Worm (Caenorhabditis elegans): ENCODE results near the gene npr-4.

DNA sequence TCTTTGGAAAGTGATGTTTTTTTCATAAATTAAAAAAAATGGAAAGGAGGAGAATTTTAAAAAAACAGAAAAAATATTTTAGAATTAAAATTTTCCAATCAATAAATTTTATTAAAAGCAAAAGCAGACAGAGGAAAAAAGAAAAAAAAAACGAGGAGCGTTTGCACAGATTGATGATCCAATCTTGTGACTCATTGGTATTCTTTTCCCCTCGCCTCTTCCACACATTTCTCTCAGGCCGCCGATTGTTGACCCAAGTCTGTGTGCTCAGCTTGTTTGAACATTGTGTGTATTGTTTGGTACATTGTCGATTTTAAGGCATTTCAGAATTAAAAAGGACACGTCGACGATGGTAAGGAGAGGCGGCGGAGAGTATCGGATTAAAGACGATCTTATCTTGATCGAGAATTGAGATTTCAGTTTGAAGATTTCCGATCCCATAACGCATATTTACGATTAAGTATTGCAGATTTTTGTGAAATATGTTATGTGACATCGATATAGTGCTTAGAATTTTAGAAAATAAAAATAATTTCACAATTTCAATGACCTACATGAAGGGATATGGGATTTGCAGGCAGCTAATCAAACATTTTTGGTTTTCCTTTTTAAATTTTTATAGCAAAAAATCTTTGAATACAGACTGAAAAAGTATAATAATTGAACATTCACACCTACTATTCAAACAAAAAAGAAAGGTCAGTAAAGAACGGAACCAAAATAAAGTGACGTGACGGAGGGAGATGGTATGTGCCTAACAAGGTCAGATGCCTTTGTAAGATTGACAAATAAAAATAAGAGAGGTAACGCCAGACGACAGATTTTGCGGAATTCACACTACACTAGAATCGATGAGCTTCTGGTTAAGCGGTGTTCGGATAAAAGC is 35.6 kb downstream of the npr-4 start:
- TF ChIP-seq him-1 (tag; optimal IDR thresholded peaks at IDR 0.05): no peak
- no peak for TF ChIP-seq dao-5 (tag; optimal IDR thresholded peaks at IDR 0.05)
- no peak for TF ChIP-seq W03F9.2 (tag; optimal IDR thresholded peaks at IDR 0.05)

Measured in whole organism, L4/young adult.